Fruit fly (Drosophila melanogaster): Measurements from ENCODE around the gene Mob2.

Gene Mob2

DNA sequence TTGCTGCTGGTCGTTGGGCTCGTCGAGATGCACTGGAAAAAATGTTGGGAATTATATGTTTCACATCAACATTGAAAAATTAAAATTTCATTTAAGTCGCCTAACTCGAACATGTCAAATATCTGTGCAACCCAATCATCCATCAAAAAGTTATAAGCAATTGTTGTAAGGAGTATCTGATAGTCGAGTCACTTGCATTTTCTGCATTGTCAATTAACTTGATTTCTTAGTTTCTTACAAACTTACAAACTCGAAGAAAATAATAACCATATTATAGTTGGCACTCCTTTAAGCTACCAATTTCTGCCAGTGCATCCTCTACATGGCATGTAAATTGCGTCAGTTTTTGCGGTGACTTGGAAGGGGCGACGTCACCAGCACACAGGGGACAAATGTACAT lies 78.9 kb downstream of the Mob2 start (continued):
- TF ChIP-seq sisA (GFP tag; IDR thresholded peaks at IDR 0.05) (peak; percentile 45; the same call in 1 of the 2 replicates), CG13296 (GFP tag; optimal IDR thresholded peaks at IDR 0.05) (no peak), CG7556 (GFP tag; optimal IDR thresholded peaks at IDR 0.05) (peak; percentile 64), Meics (GFP tag; optimal IDR thresholded peaks at IDR 0.05) (peak; percentile 40), CG16813 (GFP tag; IDR thresholded peaks at IDR 0.05; ENCODE audit: partially characterized antibody) (peak; percentile 54; the same call in 2 of the 3 replicates), Chrac-16 (GFP tag; optimal IDR thresholded peaks at IDR 0.05) (peak; percentile 24), otp (GFP tag; IDR thresholded peaks at IDR 0.05) (no peak), Atf-2 (GFP tag; optimal IDR thresholded peaks at IDR 0.05) (peak; percentile 1), CG9876 (GFP tag; optimal IDR thresholded peaks at IDR 0.05) (no peak), CG16815 (GFP tag; optimal IDR thresholded peaks at IDR 0.05) (peak; percentile 11), Sox100B (GFP tag; optimal IDR thresholded peaks at IDR 0.05) (peak; percentile 48), CG14710 (tag; optimal IDR thresholded peaks at IDR 0.05) (peak; percentile 36), Mad (GFP tag; optimal IDR thresholded peaks at IDR 0.05) (no peak), CG14965 (GFP tag; optimal IDR thresholded peaks at IDR 0.05; ENCODE audit: borderline replicate concordance) (no peak), stwl (tag; optimal IDR thresholded peaks at IDR 0.05) (no peak), sna (GFP tag; IDR thresholded peaks at IDR 0.05; ENCODE audit: partially characterized antibody) (no peak), jumu (GFP tag; optimal IDR thresholded peaks at IDR 0.05) (no peak), CG6683 (GFP tag; optimal IDR thresholded peaks at IDR 0.05) (no peak), CG18599 (GFP tag; optimal IDR thresholded peaks at IDR 0.05) (peak; percentile 56), schlank (tag; optimal IDR thresholded peaks at IDR 0.05) (no peak), knrl (GFP tag; IDR thresholded peaks at IDR 0.05; ENCODE audit: partially characterized antibody) (no peak), cg (GFP tag; optimal IDR thresholded peaks at IDR 0.05) (no peak), Hr51 (GFP tag; optimal IDR thresholded peaks at IDR 0.05) (peak in 1 of 2 experiments; percentile 58)

- 0 out of 3 replicates have a peak, but pooled peaks have one; percentile 4 for TF ChIP-seq sr (GFP tag; IDR thresholded peaks at IDR 0.05)
- no peak for TF ChIP-seq NK7.1 (GFP tag; optimal IDR thresholded peaks at IDR 0.05)
- TF ChIP-seq Ets65A (GFP tag) = peak; percentile 80
- TF ChIP-seq Med (GFP tag) = peak; percentile 53
- no peak for TF ChIP-seq CG32767 (GFP tag; IDR thresholded peaks at IDR 0.05)
- no peak for TF ChIP-seq Sry-β (GFP tag; optimal IDR thresholded peaks at IDR 0.05)
- TF ChIP-seq Sin3A (optimal IDR thresholded peaks at IDR 0.05) = no peak
- TF ChIP-seq br (optimal IDR thresholded peaks at IDR 0.05) = no peak
- no peak for TF ChIP-seq CG2116 (GFP tag; optimal IDR thresholded peaks at IDR 0.05)
- TF ChIP-seq dysf (GFP tag; IDR thresholded peaks at IDR 0.05) = 0 out of 3 replicates have a peak, but pooled peaks have one; percentile 13
- no peak for TF ChIP-seq CG7928 (GFP tag; optimal IDR thresholded peaks at IDR 0.05)
- 0 out of 3 replicates have a peak, but pooled peaks have one; percentile 13 for TF ChIP-seq CG11456 (GFP tag; IDR thresholded peaks at IDR 0.05)
- no peak for TF ChIP-seq Trl (optimal IDR thresholded peaks at IDR 0.05)
- no peak for TF ChIP-seq Trl (GFP tag; optimal IDR thresholded peaks at IDR 0.05)
Observed at dm6 chr3L:11480304-11480703, 81.7 kb downstream of the Mob2 start.

DNA sequence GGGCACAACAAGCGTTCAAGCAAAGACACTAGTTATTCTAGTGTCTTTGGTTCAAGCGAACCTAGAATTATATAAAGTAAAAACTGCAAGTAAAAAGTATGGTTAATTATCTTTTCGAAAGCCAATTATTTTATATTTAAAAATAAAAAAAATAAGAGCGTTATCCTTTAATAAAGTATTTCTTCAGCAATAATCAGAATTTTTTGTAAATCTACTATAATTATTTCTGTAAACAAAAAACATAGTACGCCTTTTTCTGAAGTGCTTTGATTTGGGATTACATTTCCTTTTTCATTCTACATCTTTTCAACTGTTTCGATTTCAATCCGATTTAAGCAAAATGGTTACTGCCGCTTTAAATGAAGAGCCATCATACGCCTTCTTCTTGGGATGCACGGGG lies 87.4 kb downstream of the Mob2 start, which contains the start of gene Vha16-2:
Gene Vha16-2 (plus strand): TSS at position 301 of the 400 bp plus-strand sequence.
- TF ChIP-seq aop (GFP tag; IDR thresholded peaks at IDR 0.05) (no peak), Awh (GFP tag; IDR thresholded peaks at IDR 0.05) (no peak), CG16863 (GFP tag; optimal IDR thresholded peaks at IDR 0.05) (no peak), en (GFP tag; optimal IDR thresholded peaks at IDR 0.05) (no peak), bcd (GFP tag; optimal IDR thresholded peaks at IDR 0.05) (no peak), yki (optimal IDR thresholded peaks at IDR 0.05) (no peak), CG3407 (GFP tag; optimal IDR thresholded peaks at IDR 0.05) (no peak), Gsc (GFP tag; IDR thresholded peaks at IDR 0.05) (no peak), Rx (GFP tag; IDR thresholded peaks at IDR 0.05) (no peak), Hr78 (GFP tag; optimal IDR thresholded peaks at IDR 0.05) (no peak), CG12155 (GFP tag; optimal IDR thresholded peaks at IDR 0.05) (no peak), cwo (GFP tag; optimal IDR thresholded peaks at IDR 0.05) (no peak), CG9876 (GFP tag; optimal IDR thresholded peaks at IDR 0.05) (no peak)

Data from whole organism, embryonic.